Worm (Caenorhabditis elegans) whole organism, mixed stage, embryonic: ENCODE measurements around the gene C16D2.1.

Experiments
- M03D4.4 ChIP-seq: sonication (generic microtip); optimal IDR thresholded peaks from 2 replicates; lab custom pipeline; 2017; ENCODE audit warnings: mild to moderate bottlenecking, missing genetic modification characterization, missing compliant biosample characterization
- blmp-1 ChIP-seq: fragments of 150-350 bp; optimal IDR thresholded peaks from 2 replicates; lab custom pipeline; 2014; ENCODE audit warnings: missing biosample characterization, missing genetic modification characterization
- ceh-39 ChIP-seq: fragments of 150-350 bp; optimal IDR thresholded peaks from 2 replicates; lab custom pipeline; 2014; ENCODE audit warnings: missing biosample characterization, missing genetic modification characterization
- ceh-43 ChIP-seq: fragments of 200-800 bp; sonication (Bioruptor generic); optimal IDR thresholded peaks from 2 replicates; lab custom pipeline; 2018; ENCODE audit warnings: mild to moderate bottlenecking, missing genetic modification characterization, moderate library complexity, missing compliant biosample characterization
- ceh-83 ChIP-seq: fragments of 200-800 bp; sonication (Bioruptor generic); optimal IDR thresholded peaks from 2 replicates; lab custom pipeline; 2018; ENCODE audit warnings: mild to moderate bottlenecking, missing genetic modification characterization, missing compliant biosample characterization
- ces-1 ChIP-seq: fragments of 150-350 bp; optimal IDR thresholded peaks from 2 replicates; lab custom pipeline; 2014; ENCODE audit warnings: missing biosample characterization, missing genetic modification reagents, missing genetic modification characterization
- cnd-1 ChIP-seq: fragments of 200-800 bp; sonication (Bioruptor generic); optimal IDR thresholded peaks from 2 replicates; lab custom pipeline; 2018; ENCODE audit warnings: mild to moderate bottlenecking, missing genetic modification characterization, missing compliant biosample characterization
- elt-3 ChIP-seq: fragments of 150-350 bp; optimal IDR thresholded peaks from 2 replicates; lab custom pipeline; 2014; ENCODE audit warnings: missing biosample characterization, missing genetic modification characterization
- flh-1 ChIP-seq: fragments of 200-800 bp; sonication (Bioruptor generic); optimal IDR thresholded peaks from 2 replicates; lab custom pipeline; 2018; ENCODE audit warnings: mild to moderate bottlenecking, missing genetic modification characterization, moderate library complexity, missing compliant biosample characterization
- ham-2 ChIP-seq: fragments of 200-800 bp; sonication (Bioruptor generic); optimal IDR thresholded peaks from 2 replicates; lab custom pipeline; 2018; ENCODE audit warnings: mild to moderate bottlenecking, missing genetic modification characterization, missing compliant biosample characterization
- hlh-1 ChIP-seq: fragments of 150-350 bp; optimal IDR thresholded peaks from 2 replicates; lab custom pipeline; 2014; ENCODE audit warnings: missing biosample characterization, missing genetic modification reagents, missing genetic modification characterization
- lin-13 ChIP-seq: fragments of 150-350 bp; optimal IDR thresholded peaks from 2 replicates; lab custom pipeline; 2014; ENCODE audit warnings: missing biosample characterization, missing genetic modification characterization
- lin-32 ChIP-seq: fragments of 200-800 bp; sonication (Bioruptor generic); optimal IDR thresholded peaks from 2 replicates; lab custom pipeline; 2018; ENCODE audit warnings: mild to moderate bottlenecking, missing genetic modification characterization, missing compliant biosample characterization
- lsy-2 ChIP-seq: fragments of 150-350 bp; optimal IDR thresholded peaks from 2 replicates; lab custom pipeline; 2014; ENCODE audit warnings: missing biosample characterization, missing genetic modification characterization
- mab-5 ChIP-seq: fragments of 150-350 bp; optimal IDR thresholded peaks from 2 replicates; lab custom pipeline; 2014; ENCODE audit warnings: missing biosample characterization, missing genetic modification characterization
- mep-1 ChIP-seq: fragments of 150-350 bp; optimal IDR thresholded peaks from 2 replicates; lab custom pipeline; 2017; ENCODE audit warnings: missing biosample characterization, missing genetic modification reagents, missing genetic modification characterization, inconsistent platforms
- mls-2 ChIP-seq: sonication (generic microtip); optimal IDR thresholded peaks from 2 replicates; lab custom pipeline; 2016; ENCODE audit warnings: mild to moderate bottlenecking, missing genetic modification characterization, moderate library complexity, missing compliant biosample characterization
- nhr-2 ChIP-seq: fragments of 150-350 bp; optimal IDR thresholded peaks from 2 replicates; lab custom pipeline; 2014; ENCODE audit warnings: missing biosample characterization, missing genetic modification characterization
- nhr-237 ChIP-seq: fragments of 150-350 bp; optimal IDR thresholded peaks from 2 replicates; lab custom pipeline; 2014; ENCODE audit warnings: missing biosample characterization, missing genetic modification characterization
- nhr-76 ChIP-seq: sonication (generic microtip); optimal IDR thresholded peaks from 2 replicates; lab custom pipeline; 2017; ENCODE audit warnings: missing biosample characterization, missing genetic modification characterization
- pha-4 ChIP-seq: fragments of 150-350 bp; optimal IDR thresholded peaks from 2 replicates; lab custom pipeline; 2018; ENCODE audit warnings: missing biosample characterization, missing genetic modification reagents, missing genetic modification characterization
- sem-2 ChIP-seq: fragments of 200-800 bp; sonication (Bioruptor generic); optimal IDR thresholded peaks from 2 replicates; lab custom pipeline; 2018; ENCODE audit warnings: mild to moderate bottlenecking, missing genetic modification characterization, missing compliant biosample characterization
- snpc-4 ChIP-seq: fragments of 150-350 bp; optimal IDR thresholded peaks from 2 replicates; lab custom pipeline; 2014; ENCODE audit warnings: missing biosample characterization, missing genetic modification characterization
- sptf-1 ChIP-seq: sonication (generic microtip); optimal IDR thresholded peaks from 2 replicates; lab custom pipeline; 2017; ENCODE audit warnings: mild to moderate bottlenecking, missing genetic modification characterization, moderate library complexity, missing compliant biosample characterization
- tbx-8 ChIP-seq: fragments of 200-800 bp; sonication (Bioruptor generic); optimal IDR thresholded peaks from 2 replicates; lab custom pipeline; 2018; ENCODE audit warnings: mild to moderate bottlenecking, missing genetic modification characterization, moderate library complexity, missing compliant biosample characterization
- unc-120 ChIP-seq: sonication (generic microtip); optimal IDR thresholded peaks from 2 replicates; lab custom pipeline; 2017; ENCODE audit warnings: missing genetic modification characterization, missing compliant biosample characterization; ENCODE audit not compliant: poor library complexity, severe bottlenecking
- unc-39 ChIP-seq: fragments of 150-350 bp; optimal IDR thresholded peaks from 2 replicates; lab custom pipeline; 2014; ENCODE audit warnings: missing biosample characterization, missing genetic modification characterization
- unc-62 ChIP-seq: fragments of 150-350 bp; optimal IDR thresholded peaks from 2 replicates; lab custom pipeline; 2014; ENCODE audit warnings: missing biosample characterization, missing genetic modification reagents, missing genetic modification characterization
- zip-8 ChIP-seq: fragments of 150-350 bp; optimal IDR thresholded peaks from 2 replicates; lab custom pipeline; 2014; ENCODE audit warnings: missing biosample characterization, missing genetic modification characterization

Gene C16D2.1

ce11 chrII:9098505-9098904 is 33.0 kb upstream of the C16D2.1 start, which contains the start of gene clh-5:
clh-5 (minus strand) TSS chrII:9098605.
- TF ChIP-seq tbx-8 (no peak), unc-62 (GFP tag; lab: Kevin White, UChicago) (no peak), ceh-83 (no peak), lin-32 (GFP tag; lab: Kevin White, UChicago) (no peak), flh-1 (GFP tag; lab: Kevin White, UChicago) (no peak), unc-120 (tag; lab: Kevin White, UChicago) (no peak), mep-1 (tag; lab: Kevin White, UChicago) (no peak)

DNA sequence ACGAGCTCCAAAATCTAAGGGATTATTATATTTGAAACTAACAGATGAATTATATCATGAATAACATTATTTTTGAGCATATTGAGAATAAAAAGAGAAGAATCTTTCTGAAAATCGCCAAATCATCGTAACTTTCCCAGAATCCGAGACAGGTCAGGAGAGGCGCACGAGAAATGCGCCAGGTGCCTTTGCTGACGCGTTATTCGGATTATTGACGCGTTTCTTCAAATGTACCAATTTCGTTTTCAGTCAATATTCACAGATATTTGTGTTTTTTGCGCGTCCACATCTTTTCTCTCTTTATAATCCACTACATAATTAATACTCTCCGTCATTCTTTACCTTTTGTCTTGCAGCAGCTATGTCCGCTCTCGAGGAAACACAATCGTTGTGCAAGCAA is 32.4 kb upstream of the C16D2.1 start, which contains the start of gene T24H10.1:
TSS of gene T24H10.1 (plus strand) at position 355 of the 400 bp plus-strand sequence.
- TF ChIP-seq unc-39 (tag; lab: Kevin White, UChicago) (no peak), lsy-2 (peak; percentile 27), ceh-83 (no peak), mep-1 (tag; lab: Kevin White, UChicago) (peak; percentile 38), ham-2 (GFP tag; lab: Kevin White, UChicago) (no peak), ceh-39 (no peak), flh-1 (GFP tag; lab: Kevin White, UChicago) (no peak), unc-62 (GFP tag; lab: Kevin White, UChicago) (no peak), sem-2 (no peak), pha-4 (peak; percentile 61), elt-3 (tag; lab: Kevin White, UChicago) (no peak), ces-1 (GFP tag; lab: Kevin White, UChicago) (peak; percentile 11), lin-13 (tag; lab: Kevin White, UChicago) (peak; percentile 77), blmp-1 (no peak), unc-120 (tag; lab: Kevin White, UChicago) (peak; percentile 6), zip-8 (tag; lab: Kevin White, UChicago) (no peak), hlh-1 (no peak), sptf-1 (tag; lab: Kevin White, UChicago) (no peak), cnd-1 (tag; lab: Kevin White, UChicago) (peak; percentile 30), nhr-2 (tag; lab: Kevin White, UChicago) (no peak)

DNA sequence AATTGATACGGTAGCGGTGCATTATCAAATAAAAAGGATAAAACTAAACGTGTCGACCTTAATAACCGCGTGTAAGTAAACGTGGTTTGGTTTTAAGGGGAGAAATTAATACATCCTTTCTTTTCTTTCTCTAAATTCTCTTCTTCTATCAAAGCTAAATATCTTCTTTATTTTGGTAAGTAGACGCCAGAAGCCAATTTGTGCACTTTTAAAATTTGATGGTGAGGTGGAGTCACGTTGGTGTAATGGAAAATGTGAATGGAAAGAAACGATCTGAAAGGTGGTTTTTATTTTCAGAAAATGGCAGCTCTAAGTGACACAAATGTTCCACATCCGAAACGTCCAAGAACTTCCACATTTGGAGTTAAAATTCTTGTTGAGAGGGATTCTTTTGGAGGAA is 30.7 kb upstream of the C16D2.1 start, which contains the start of gene T24H10.5:
TSS of gene T24H10.5 (plus strand) at position 301 of the 400 bp plus-strand sequence.
- TF ChIP-seq nhr-76 (tag; lab: Kevin White, UChicago) (no peak), snpc-4 (no peak), flh-1 (GFP tag; lab: Kevin White, UChicago) (no peak), unc-120 (tag; lab: Kevin White, UChicago) (no peak), nhr-237 (tag; lab: Kevin White, UChicago) (no peak), sem-2 (no peak), ham-2 (GFP tag; lab: Kevin White, UChicago) (no peak), mab-5 (no peak), lin-13 (tag; lab: Kevin White, UChicago) (no peak), ceh-83 (no peak), tbx-8 (no peak), sptf-1 (tag; lab: Kevin White, UChicago) (no peak), ces-1 (GFP tag; lab: Kevin White, UChicago) (no peak), blmp-1 (no peak), zip-8 (tag; lab: Kevin White, UChicago) (no peak), ceh-39 (no peak), ceh-43 (no peak), lin-32 (GFP tag; lab: Kevin White, UChicago) (no peak), M03D4.4 (tag; lab: Kevin White, UChicago) (no peak)

DNA sequence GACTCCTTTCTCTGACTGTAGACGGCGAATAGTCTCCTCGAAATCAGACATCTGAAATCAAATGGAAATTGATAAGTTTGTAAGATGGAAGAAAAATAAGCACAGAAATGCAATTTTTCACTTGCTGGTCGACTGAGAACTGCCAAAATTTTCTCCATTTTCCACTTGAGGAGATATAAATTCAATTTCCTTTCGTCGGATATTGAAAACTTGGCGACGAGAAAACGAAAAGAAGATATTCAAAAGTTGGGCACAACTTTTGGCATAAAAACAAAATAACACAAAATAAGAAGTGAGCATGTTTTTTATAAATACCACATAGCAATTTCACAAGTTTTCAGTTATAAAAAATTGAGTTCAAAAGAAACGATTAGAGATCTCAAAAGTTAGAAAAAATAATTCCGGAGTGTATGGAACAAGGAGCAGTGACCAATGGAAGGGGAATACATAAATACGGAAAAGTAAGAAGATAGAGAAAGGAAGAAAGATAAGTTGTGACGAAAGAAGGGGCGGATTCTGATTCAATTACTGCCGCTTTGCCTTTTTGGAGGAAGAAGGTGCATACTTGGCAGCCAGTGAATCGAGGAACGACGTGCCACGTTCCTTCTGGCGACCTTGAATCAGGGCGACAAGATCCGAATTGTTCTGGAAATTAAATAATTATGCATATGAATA is 24.2 kb upstream of the C16D2.1 start, which contains the start of gene dyrb-1:
TSS of gene dyrb-1 (minus strand) at position 51 of the 675 bp plus-strand sequence.
- TF ChIP-seq ces-1 (GFP tag; lab: Kevin White, UChicago) (peak; percentile 76), tbx-8 (no peak)

DNA sequence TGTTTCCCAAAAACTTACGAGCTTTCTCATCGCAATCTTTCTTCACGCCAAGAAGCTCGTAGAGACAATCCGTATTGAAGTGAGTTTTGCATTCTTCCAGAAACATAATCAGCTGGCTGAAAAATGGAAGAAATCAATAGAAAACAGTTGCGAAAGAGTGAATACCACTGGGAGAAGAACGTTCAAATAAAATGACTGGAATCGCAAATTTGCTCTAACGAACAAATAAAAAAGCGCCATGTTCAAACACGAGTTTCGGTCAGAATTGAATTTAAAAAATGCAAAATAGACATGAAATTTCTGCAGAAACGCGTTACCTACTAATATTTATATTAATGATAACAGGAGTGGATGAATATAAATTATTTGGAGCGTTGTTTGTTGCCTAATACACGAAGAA is 23.0 kb upstream of the C16D2.1 start, which contains the start of gene dnj-23:
TSS of gene dnj-23 (minus strand) at position 158 of the 400 bp plus-strand sequence.
- TF ChIP-seq ces-1 (GFP tag; lab: Kevin White, UChicago) = peak; percentile 6
- no peak for TF ChIP-seq mls-2 (tag; lab: Kevin White, UChicago)
